Fruit fly (Drosophila melanogaster): ENCODE data around the gene CG12679.

The CG12679 gene

dm6 chrX:20394066-20394913 is 18.0 kb upstream of the CG12679 start, which contains the start of gene HERC2 (continued):
- no peak for TF ChIP-seq Spps (tag; optimal IDR thresholded peaks at IDR 0.05)
- no peak for TF ChIP-seq CG34422 (GFP tag; IDR thresholded peaks at IDR 0.05)
- peak; percentile 41 for TF ChIP-seq Atf3 (GFP tag; optimal IDR thresholded peaks at IDR 0.05)
- peak; percentile 31 for TF ChIP-seq CG13424 (tag; optimal IDR thresholded peaks at IDR 0.05)
- TF ChIP-seq grau (tag; optimal IDR thresholded peaks at IDR 0.05): peak; percentile 95
- TF ChIP-seq D (optimal IDR thresholded peaks at IDR 0.05): no peak
- no peak for TF ChIP-seq D (GFP tag; optimal IDR thresholded peaks at IDR 0.05)
- TF ChIP-seq CG3065 (GFP tag; optimal IDR thresholded peaks at IDR 0.05): no peak
- no peak for TF ChIP-seq cato (GFP tag; optimal IDR thresholded peaks at IDR 0.05; ENCODE audit: borderline replicate concordance)
- TF ChIP-seq CG33557 (GFP tag; optimal IDR thresholded peaks at IDR 0.05): no peak
- peak; percentile 56 for TF ChIP-seq fu2 (GFP tag; optimal IDR thresholded peaks at IDR 0.05)
- TF ChIP-seq Dp (GFP tag; optimal IDR thresholded peaks at IDR 0.05): peak; percentile 28
- TF ChIP-seq fd96Cb (tag; optimal IDR thresholded peaks at IDR 0.05): peak; percentile 16
- peak; percentile 43 for TF ChIP-seq phol (tag; optimal IDR thresholded peaks at IDR 0.05)
- no peak for TF ChIP-seq CG1529 (GFP tag; optimal IDR thresholded peaks at IDR 0.05)
- no peak for TF ChIP-seq CG10565 (GFP tag; optimal IDR thresholded peaks at IDR 0.05)
- peak; percentile 53 for TF ChIP-seq CG30403 (GFP tag; optimal IDR thresholded peaks at IDR 0.05)
- TF ChIP-seq nau (GFP tag; optimal IDR thresholded peaks at IDR 0.05): no peak
- no peak for TF ChIP-seq CG6765 (GFP tag; optimal IDR thresholded peaks at IDR 0.05)
- no peak for TF ChIP-seq exex (tag; optimal IDR thresholded peaks at IDR 0.05)
- peak; percentile 41; the same call in 1 of the 2 replicates for TF ChIP-seq lmd (GFP tag; IDR thresholded peaks at IDR 0.05)
- TF ChIP-seq MESR4 (GFP tag; optimal IDR thresholded peaks at IDR 0.05): peak; percentile 78
- TF ChIP-seq CG8924 (tag; optimal IDR thresholded peaks at IDR 0.05): no peak
- TF ChIP-seq chif (GFP tag; optimal IDR thresholded peaks at IDR 0.05): peak in 1 of 2 experiments; percentile 64
- no peak for TF ChIP-seq CG43689 (GFP tag; IDR thresholded peaks at IDR 0.05)
- no peak for TF ChIP-seq B-H2 (GFP tag; optimal IDR thresholded peaks at IDR 0.05)
- peak; percentile 34; the same call in 1 of the 2 replicates for TF ChIP-seq HLH3B (GFP tag; IDR thresholded peaks at IDR 0.05)
- TF ChIP-seq CG3407 (GFP tag; optimal IDR thresholded peaks at IDR 0.05): no peak
- no peak for TF ChIP-seq wek (GFP tag; optimal IDR thresholded peaks at IDR 0.05)
- peak; percentile 47; the same call in 1 of the 2 replicates for TF ChIP-seq CG11085 (GFP tag; IDR thresholded peaks at IDR 0.05)
- peak; percentile 52 for TF ChIP-seq CG10366 (GFP tag; IDR thresholded peaks at IDR 0.05)
- TF ChIP-seq CG15601 (tag; optimal IDR thresholded peaks at IDR 0.05): no peak
- no peak for TF ChIP-seq ewg (GFP tag; optimal IDR thresholded peaks at IDR 0.05)
- TF ChIP-seq Kr (GFP tag; optimal IDR thresholded peaks at IDR 0.05): no peak
- no peak for TF ChIP-seq Nf-YB (GFP tag; optimal IDR thresholded peaks at IDR 0.05)
- no peak for TF ChIP-seq CG10462 (GFP tag; optimal IDR thresholded peaks at IDR 0.05)
- TF ChIP-seq pnt (GFP tag; optimal IDR thresholded peaks at IDR 0.05): peak; percentile 20
- no peak for TF ChIP-seq Hr78 (GFP tag; optimal IDR thresholded peaks at IDR 0.05)
- no peak for TF ChIP-seq CG8281 (tag; optimal IDR thresholded peaks at IDR 0.05)
- TF ChIP-seq zfh1 (GFP tag; IDR thresholded peaks at IDR 0.05): peak; percentile 50; the same call in 1 of the 3 replicates
- peak; percentile 45 for TF ChIP-seq nmo (GFP tag; optimal IDR thresholded peaks at IDR 0.05)
- TF ChIP-seq Awh (GFP tag; IDR thresholded peaks at IDR 0.05): no peak
- peak; percentile 97 for TF ChIP-seq CG3995 (GFP tag; optimal IDR thresholded peaks at IDR 0.05)
- peak; percentile 83 for TF ChIP-seq CG13287 (GFP tag; IDR thresholded peaks at IDR 0.05; ENCODE audit: partially characterized antibody)
- TF ChIP-seq CG13624 (GFP tag; optimal IDR thresholded peaks at IDR 0.05): peak; percentile 55
- TF ChIP-seq CG2129 (GFP tag; IDR thresholded peaks at IDR 0.05; ENCODE audit: partially characterized antibody): peak; percentile 69
- TF ChIP-seq CG11695 (GFP tag; IDR thresholded peaks at IDR 0.05): no peak
- TF ChIP-seq NC2α (GFP tag; optimal IDR thresholded peaks at IDR 0.05): no peak
